Fruit fly (Drosophila melanogaster): ENCODE measurements around the gene mRpL36.

mRpL36 gene

dm6 chr3L:8153206-8153996 lies 28.5 kb upstream of the mRpL36 start (continued):
- TF ChIP-seq CG6254 (GFP tag; optimal IDR thresholded peaks at IDR 0.05): peak; percentile 16
- peak; percentile 70; the same call in 2 of the 3 replicates for TF ChIP-seq CG34422 (GFP tag; IDR thresholded peaks at IDR 0.05)
- peak; percentile 61 for TF ChIP-seq CG10979 (tag; optimal IDR thresholded peaks at IDR 0.05)
- TF ChIP-seq cg (GFP tag; optimal IDR thresholded peaks at IDR 0.05): peak; percentile 72
- TF ChIP-seq ems (GFP tag; optimal IDR thresholded peaks at IDR 0.05): peak; percentile 12
- TF ChIP-seq CG3065 (GFP tag; optimal IDR thresholded peaks at IDR 0.05): no peak
- peak; percentile 2 for TF ChIP-seq CG13775 (GFP tag; optimal IDR thresholded peaks at IDR 0.05)
- TF ChIP-seq NFAT (GFP tag; IDR thresholded peaks at IDR 0.05): no peak
- no peak for TF ChIP-seq gt (GFP tag; IDR thresholded peaks at IDR 0.05)
- TF ChIP-seq CG2116 (GFP tag; optimal IDR thresholded peaks at IDR 0.05): peak; percentile 5
- TF ChIP-seq CG1233 (GFP tag; optimal IDR thresholded peaks at IDR 0.05): no peak
- TF ChIP-seq Xrp1 (GFP tag; IDR thresholded peaks at IDR 0.05): peak; percentile 47; the same call in 1 of the 2 replicates
- no peak for TF ChIP-seq Jarid2 (GFP tag; optimal IDR thresholded peaks at IDR 0.05)
- TF ChIP-seq cad (GFP tag; optimal IDR thresholded peaks at IDR 0.05): no peak
- no peak for TF ChIP-seq CG11398 (GFP tag; optimal IDR thresholded peaks at IDR 0.05)
- no peak for TF ChIP-seq Dll (GFP tag; IDR thresholded peaks at IDR 0.05; ENCODE audit: partially characterized antibody)
- no peak for TF ChIP-seq vnd (GFP tag; IDR thresholded peaks at IDR 0.05; ENCODE audit: partially characterized antibody)
- peak; percentile 12 for TF ChIP-seq gcm (GFP tag; optimal IDR thresholded peaks at IDR 0.05)
- no peak for TF ChIP-seq dmrt11E (tag; optimal IDR thresholded peaks at IDR 0.05)
- peak; percentile 10 for TF ChIP-seq NC2α (GFP tag; optimal IDR thresholded peaks at IDR 0.05)
- TF ChIP-seq HmgD (GFP tag; optimal IDR thresholded peaks at IDR 0.05): no peak
- TF ChIP-seq CG13624 (GFP tag; optimal IDR thresholded peaks at IDR 0.05): no peak
- no peak for TF ChIP-seq Sin3A (optimal IDR thresholded peaks at IDR 0.05)
- TF ChIP-seq CG2875 (GFP tag; optimal IDR thresholded peaks at IDR 0.05): peak; percentile 59
- TF ChIP-seq inv (GFP tag; IDR thresholded peaks at IDR 0.05; ENCODE audit: partially characterized antibody): no peak
- TF ChIP-seq wdn (GFP tag; IDR thresholded peaks at IDR 0.05): no peak
- TF ChIP-seq Optix (GFP tag; IDR thresholded peaks at IDR 0.05): peak; percentile 60; the same call in 2 of the 3 replicates
- TF ChIP-seq CG1832 (GFP tag; optimal IDR thresholded peaks at IDR 0.05): no peak
- TF ChIP-seq sna (GFP tag; IDR thresholded peaks at IDR 0.05; ENCODE audit: partially characterized antibody): no peak
- TF ChIP-seq bigmax (GFP tag; optimal IDR thresholded peaks at IDR 0.05): no peak
- TF ChIP-seq dmrt99B (tag; optimal IDR thresholded peaks at IDR 0.05): peak; percentile 80
- TF ChIP-seq Side (GFP tag; optimal IDR thresholded peaks at IDR 0.05): peak; percentile 26
- TF ChIP-seq CG13894 (tag; optimal IDR thresholded peaks at IDR 0.05): no peak
- no peak for TF ChIP-seq fru (optimal IDR thresholded peaks at IDR 0.05)
- TF ChIP-seq Xbp1 (GFP tag; optimal IDR thresholded peaks at IDR 0.05): peak; percentile 72
- peak; percentile 66 for TF ChIP-seq CG14441 (GFP tag; IDR thresholded peaks at IDR 0.05)
- peak; percentile 36 for TF ChIP-seq pnt (GFP tag; optimal IDR thresholded peaks at IDR 0.05)
- no peak for TF ChIP-seq br (optimal IDR thresholded peaks at IDR 0.05)
- no peak for TF ChIP-seq CG13287 (GFP tag; IDR thresholded peaks at IDR 0.05; ENCODE audit: partially characterized antibody)
- TF ChIP-seq da (GFP tag; optimal IDR thresholded peaks at IDR 0.05): no peak
- no peak for TF ChIP-seq Taf1 (GFP tag; IDR thresholded peaks at IDR 0.05)
- TF ChIP-seq CG11504 (tag; optimal IDR thresholded peaks at IDR 0.05): peak; percentile 80
- TF ChIP-seq onecut (GFP tag; IDR thresholded peaks at IDR 0.05): peak; percentile 44; the same call in 1 of the 2 replicates
- no peak for TF ChIP-seq CG10431 (GFP tag; optimal IDR thresholded peaks at IDR 0.05)
- no peak for TF ChIP-seq CG33557 (GFP tag; optimal IDR thresholded peaks at IDR 0.05)
- TF ChIP-seq CG11560 (tag; IDR thresholded peaks at IDR 0.05): no peak
- peak; percentile 84 for TF ChIP-seq Med (GFP tag)
- TF ChIP-seq CG6765 (GFP tag; optimal IDR thresholded peaks at IDR 0.05): no peak
- peak; percentile 76 for TF ChIP-seq Oli (tag; optimal IDR thresholded peaks at IDR 0.05)
- TF ChIP-seq org-1 (GFP tag; optimal IDR thresholded peaks at IDR 0.05): peak; percentile 15

Data from whole organism, embryonic.